Fruit fly (Drosophila melanogaster) whole organism: Measurements from ENCODE around the gene gpp.

Experiments used
- CG8478 ChIP-seq: fragments of >200 bp; optimal IDR thresholded peaks from 2 replicates; lab custom pipeline; 2018; ENCODE audit warnings: inconsistent platforms
- Dll ChIP-seq: fragments of >200 bp; optimal IDR thresholded peaks from 2 replicates; lab custom pipeline; 2017
- EcR ChIP-seq, 2 experiments: fragments of >200 bp; optimal IDR thresholded peaks; 2 replicates each; lab custom pipeline; 2017; ENCODE audit warnings: missing biosample characterization in 2 of 2, missing genetic modification characterization in 2 of 2, missing genetic modification reagents in 2 of 2
- pan ChIP-seq: fragments of >200 bp; optimal IDR thresholded peaks from 2 replicates; lab custom pipeline; 2017
- psq ChIP-seq: fragments of >200 bp; optimal IDR thresholded peaks from 2 replicates; lab custom pipeline; 2017
- usp ChIP-seq: fragments of >200 bp; optimal IDR thresholded peaks from 2 replicates; lab custom pipeline; 2017; ENCODE audit warnings: missing biosample characterization, missing genetic modification characterization, mixed read lengths

The gpp gene

dm6 chr3R:6419103-6419502 is 12.4 kb downstream of the gpp start:
- TF ChIP-seq CG8478 (lab: Kevin White, UChicago) (no peak), psq (lab: Kevin White, UChicago) (no peak), usp (GFP tag; lab: Kevin White, UChicago) (no peak), EcR (GFP tag; optimal IDR thresholded peaks at IDR 0.05; lab: Kevin White, UChicago) (no peak)

dm6 chr3R:6419942-6420341 is 13.3 kb downstream of the gpp start:
- TF ChIP-seq CG8478 (lab: Kevin White, UChicago) (no peak), psq (lab: Kevin White, UChicago) (no peak), EcR (GFP tag; optimal IDR thresholded peaks at IDR 0.05; lab: Kevin White, UChicago) (no peak)

dm6 chr3R:6421263-6421662 is 14.6 kb downstream of the gpp start:
- TF ChIP-seq usp (GFP tag; lab: Kevin White, UChicago) (no peak), pan (lab: Kevin White, UChicago) (no peak), psq (lab: Kevin White, UChicago) (no peak), CG8478 (lab: Kevin White, UChicago) (no peak), Dll (lab: Kevin White, UChicago) (no peak), EcR (GFP tag; optimal IDR thresholded peaks at IDR 0.05; lab: Kevin White, UChicago) (no peak)

dm6 chr3R:6421712-6422141 is 15.1 kb downstream of the gpp start:
- TF ChIP-seq EcR (GFP tag; optimal IDR thresholded peaks at IDR 0.05; lab: Kevin White, UChicago) (peak; percentile 70 to 92), psq (lab: Kevin White, UChicago) (no peak)

- TF ChIP-seq pan (lab: Kevin White, UChicago): no peak
- TF ChIP-seq CG8478 (lab: Kevin White, UChicago): no peak
- TF ChIP-seq EcR (GFP tag; optimal IDR thresholded peaks at IDR 0.05; lab: Kevin White, UChicago): no peak
- TF ChIP-seq psq (lab: Kevin White, UChicago): no peak
- no peak for TF ChIP-seq usp (GFP tag; lab: Kevin White, UChicago)
Observed at dm6 chr3R:6423128-6423527, 16.5 kb downstream of the gpp start.

dm6 chr3R:6423984-6424602 is 17.4 kb downstream of the gpp start:
- TF ChIP-seq pan (lab: Kevin White, UChicago) (no peak), psq (lab: Kevin White, UChicago) (no peak), EcR (GFP tag; optimal IDR thresholded peaks at IDR 0.05; lab: Kevin White, UChicago) (peak; percentile 36 to 95), Dll (lab: Kevin White, UChicago) (no peak), CG8478 (lab: Kevin White, UChicago) (no peak), usp (GFP tag; lab: Kevin White, UChicago) (no peak)

dm6 chr3R:6425454-6426156 is 18.9 kb downstream of the gpp start:
- TF ChIP-seq CG8478 (lab: Kevin White, UChicago) (no peak), psq (lab: Kevin White, UChicago) (no peak)

- TF ChIP-seq EcR (GFP tag; optimal IDR thresholded peaks at IDR 0.05; lab: Kevin White, UChicago) (no peak), CG8478 (lab: Kevin White, UChicago) (no peak), psq (lab: Kevin White, UChicago) (no peak), pan (lab: Kevin White, UChicago) (no peak)
Observed at dm6 chr3R:6426173-6426899, 19.7 kb downstream of the gpp start.

- TF ChIP-seq pan (lab: Kevin White, UChicago): no peak
- no peak for TF ChIP-seq CG8478 (lab: Kevin White, UChicago)
- TF ChIP-seq psq (lab: Kevin White, UChicago): no peak
- TF ChIP-seq EcR (GFP tag; optimal IDR thresholded peaks at IDR 0.05; lab: Kevin White, UChicago): no peak
- TF ChIP-seq usp (GFP tag; lab: Kevin White, UChicago): no peak
- TF ChIP-seq Dll (lab: Kevin White, UChicago): no peak
Observed at dm6 chr3R:6427619-6428378, 21.1 kb downstream of the gpp start.

- no peak for TF ChIP-seq usp (GFP tag; lab: Kevin White, UChicago)
- no peak for TF ChIP-seq pan (lab: Kevin White, UChicago)
- no peak for TF ChIP-seq EcR (GFP tag; optimal IDR thresholded peaks at IDR 0.05; lab: Kevin White, UChicago)
- TF ChIP-seq psq (lab: Kevin White, UChicago): no peak
- TF ChIP-seq Dll (lab: Kevin White, UChicago): no peak
- no peak for TF ChIP-seq CG8478 (lab: Kevin White, UChicago)
Observed at dm6 chr3R:6428935-6429334, 22.3 kb downstream of the gpp start.

dm6 chr3R:6429706-6430105 is 23.1 kb downstream of the gpp start:
- no peak for TF ChIP-seq Dll (lab: Kevin White, UChicago)
- no peak for TF ChIP-seq usp (GFP tag; lab: Kevin White, UChicago)
- no peak for TF ChIP-seq psq (lab: Kevin White, UChicago)
- TF ChIP-seq CG8478 (lab: Kevin White, UChicago): no peak
